Worm (Caenorhabditis elegans): Measurements from ENCODE around the gene gcsh-1.

DNA sequence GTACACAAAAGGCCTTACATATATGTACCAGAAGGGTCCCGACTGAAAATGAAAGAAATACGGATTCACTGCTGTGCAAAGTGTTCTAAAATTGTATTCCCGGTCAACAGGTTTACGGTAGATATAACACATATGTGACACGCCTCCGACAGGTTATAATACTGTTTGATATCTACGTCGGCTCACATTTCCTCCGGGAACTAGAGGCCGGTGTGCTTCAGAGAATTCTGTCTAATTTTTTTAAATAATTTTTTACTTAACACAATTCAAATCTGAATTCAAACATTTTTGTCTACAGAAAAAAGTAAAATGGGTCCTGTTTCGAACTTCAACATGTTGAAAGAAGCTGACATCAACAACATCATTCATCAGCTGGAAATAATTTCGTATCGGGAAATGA lies 28.4 kb upstream of the gcsh-1 start, which contains the start of gene T24C2.3:
- TF ChIP-seq mxl-3 (GFP tag; optimal IDR thresholded peaks at IDR 0.05) (no peak), nhr-11 (tag; optimal IDR thresholded peaks at IDR 0.05) (no peak), mes-2 (tag; optimal IDR thresholded peaks at IDR 0.05; ENCODE audit: poor library complexity, severe bottlenecking) (no peak), fos-1 (tag; optimal IDR thresholded peaks at IDR 0.05) (no peak), unc-62 (GFP tag; optimal IDR thresholded peaks at IDR 0.05 in 1 of 2) (no peak), unc-62 (tag; optimal IDR thresholded peaks at IDR 0.05) (no peak), skn-1 (tag; optimal IDR thresholded peaks at IDR 0.05) (no peak), ceh-82 (tag; optimal IDR thresholded peaks at IDR 0.05) (no peak), dmd-6 (GFP tag; IDR thresholded peaks at IDR 0.05) (no peak), nhr-77 (tag; optimal IDR thresholded peaks at IDR 0.05) (no peak), daf-12 (tag; optimal IDR thresholded peaks at IDR 0.05) (no peak), Y5F2A.4 (GFP tag; optimal IDR thresholded peaks at IDR 0.05) (no peak)

Measured in whole organism, L4 larva.